Worm (Caenorhabditis elegans): ENCODE results near the gene col-12.

col-12 gene

DNA sequence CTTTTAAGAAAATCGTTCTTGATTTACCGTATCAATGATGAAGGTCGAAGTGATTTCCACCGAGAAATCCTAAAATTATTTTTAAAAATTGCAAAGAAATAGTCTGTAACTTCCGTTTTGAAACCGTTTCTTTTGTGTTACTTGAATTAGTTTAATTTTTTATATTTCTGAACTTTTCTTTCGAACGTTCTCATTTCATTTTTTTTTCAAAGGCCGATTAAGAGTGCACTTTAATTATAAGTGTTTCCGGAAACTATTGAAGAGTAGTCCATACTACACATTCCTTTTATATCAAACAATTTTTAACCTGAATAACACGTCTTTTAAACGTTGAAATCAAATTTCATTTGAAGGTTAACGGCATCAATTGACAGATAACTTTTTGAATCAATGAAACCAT is 42.7 kb upstream of the col-12 start:
- no peak for TF ChIP-seq scrt-1 (GFP tag; IDR thresholded peaks at IDR 0.05)
- TF ChIP-seq flt-1 (GFP tag; IDR thresholded peaks at IDR 0.05): no peak

ce11 chrV:10467104-10467503 is 42.1 kb upstream of the col-12 start:
- TF ChIP-seq flt-1 (GFP tag; IDR thresholded peaks at IDR 0.05) (no peak), ets-7 (tag; optimal IDR thresholded peaks at IDR 0.05) (no peak), aly-1 (tag; optimal IDR thresholded peaks at IDR 0.05) (no peak), ceh-13 (GFP tag; optimal IDR thresholded peaks at IDR 0.05) (no peak)

ce11 chrV:10466607-10467092 is 41.7 kb upstream of the col-12 start:
- TF ChIP-seq B0310.2 (tag; optimal IDR thresholded peaks at IDR 0.05) (no peak), ceh-36 (tag; optimal IDR thresholded peaks at IDR 0.05) (no peak), F13C5.2 (tag; optimal IDR thresholded peaks at IDR 0.05) (peak; percentile 14), aly-1 (tag; optimal IDR thresholded peaks at IDR 0.05) (no peak), hmg-4 (GFP tag; optimal IDR thresholded peaks at IDR 0.05) (peak; percentile 55)

DNA sequence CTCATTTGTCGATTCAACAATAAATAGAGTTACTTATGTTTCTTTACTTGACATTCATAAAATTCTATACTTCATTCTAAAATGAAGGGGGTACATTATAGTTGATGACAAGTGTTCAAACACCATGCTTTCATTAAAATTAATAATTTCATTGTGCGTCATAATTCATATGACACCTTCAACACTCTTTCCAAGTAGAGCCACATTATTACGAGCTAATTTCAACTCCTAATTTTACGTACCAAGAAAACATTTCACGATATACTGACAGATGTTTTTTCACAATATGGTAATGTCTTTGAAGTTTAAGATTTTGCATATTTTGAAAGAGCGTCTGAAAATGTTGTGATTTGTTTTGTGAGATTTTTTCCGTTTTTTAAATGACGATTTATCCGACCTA is 40.5 kb upstream of the col-12 start:
- no peak for TF ChIP-seq scrt-1 (GFP tag; IDR thresholded peaks at IDR 0.05)
- TF ChIP-seq tbx-11 (GFP tag; IDR thresholded peaks at IDR 0.05): no peak

DNA sequence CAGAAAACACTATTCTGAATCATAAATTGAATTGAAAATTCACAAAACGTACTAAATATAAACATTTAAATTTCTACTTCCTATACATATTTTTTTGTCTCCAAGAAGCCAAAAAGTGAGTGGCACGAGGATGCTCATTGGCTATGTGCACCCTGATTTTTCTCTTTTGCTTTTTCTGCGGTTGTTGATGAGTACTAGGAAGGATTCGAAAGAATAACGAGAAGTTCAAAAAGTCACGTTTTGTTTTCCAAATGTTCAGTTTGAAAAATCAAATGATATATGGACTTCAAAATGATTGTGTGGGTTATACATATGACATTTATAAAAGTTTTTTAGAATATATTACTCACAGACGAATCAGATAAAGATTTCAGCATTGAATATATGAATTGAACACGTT is 39.7 kb upstream of the col-12 start:
- TF ChIP-seq tra-4 (tag; optimal IDR thresholded peaks at IDR 0.05) (no peak), F13C5.2 (tag; optimal IDR thresholded peaks at IDR 0.05) (no peak), ceh-36 (tag; optimal IDR thresholded peaks at IDR 0.05) (no peak), ama-1 (optimal IDR thresholded peaks at IDR 0.05) (no peak), ceh-13 (GFP tag; optimal IDR thresholded peaks at IDR 0.05) (no peak), pes-1 (GFP tag; IDR thresholded peaks at IDR 0.05) (no peak)

ce11 chrV:10464160-10464559 is 39.2 kb upstream of the col-12 start:
- no peak for TF ChIP-seq scrt-1 (GFP tag; IDR thresholded peaks at IDR 0.05)
- no peak for TF ChIP-seq hmbx-1 (tag; optimal IDR thresholded peaks at IDR 0.05)
- no peak for TF ChIP-seq hmg-4 (GFP tag; optimal IDR thresholded peaks at IDR 0.05)
- no peak for TF ChIP-seq sea-1 (GFP tag; conservative IDR thresholded peaks at IDR 0.05)

- no peak for TF ChIP-seq hmg-4 (GFP tag; optimal IDR thresholded peaks at IDR 0.05)
- no peak for TF ChIP-seq pes-1 (GFP tag; IDR thresholded peaks at IDR 0.05)
These were observed 38.3 kb upstream of the col-12 start, which contains the start of gene F22E12.3 for ce11 chrV:10463276-10463675. Gene F22E12.3, minus strand, starts transcription at chrV:10463376.

DNA sequence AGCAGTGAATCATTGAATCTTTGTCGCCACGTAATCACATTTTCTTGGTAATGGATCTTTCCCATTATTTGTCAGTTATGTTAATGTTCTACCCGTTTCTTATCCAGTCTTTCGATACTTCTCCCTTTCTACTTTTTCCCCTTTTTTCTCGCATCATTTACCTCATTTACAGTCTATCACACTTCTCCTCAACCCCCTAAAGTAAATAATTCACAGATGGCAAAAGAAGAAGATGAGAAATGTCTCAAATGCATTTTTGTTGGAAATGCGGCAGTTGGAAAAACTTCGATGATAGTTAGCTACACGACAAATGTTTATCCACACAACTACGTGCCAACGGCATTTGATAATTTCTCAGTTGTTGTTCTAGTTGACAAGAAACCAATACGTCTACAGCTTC is 37.1 kb upstream of the col-12 start, which contains the start of gene chw-1:
chw-1 (plus strand) TSS at position 217 of the 400 bp plus-strand sequence.
- TF ChIP-seq aly-1 (tag; optimal IDR thresholded peaks at IDR 0.05) (no peak), tbx-11 (GFP tag; IDR thresholded peaks at IDR 0.05) (no peak), flt-1 (GFP tag; IDR thresholded peaks at IDR 0.05) (no peak), ceh-36 (tag; optimal IDR thresholded peaks at IDR 0.05) (no peak), hnd-1 (tag; optimal IDR thresholded peaks at IDR 0.05) (no peak), scrt-1 (GFP tag; IDR thresholded peaks at IDR 0.05) (no peak), ets-7 (tag; optimal IDR thresholded peaks at IDR 0.05) (no peak), ama-1 (optimal IDR thresholded peaks at IDR 0.05) (no peak), B0310.2 (tag; optimal IDR thresholded peaks at IDR 0.05) (no peak), ceh-13 (GFP tag; optimal IDR thresholded peaks at IDR 0.05) (no peak), hmg-4 (GFP tag; optimal IDR thresholded peaks at IDR 0.05) (no peak), hmbx-1 (tag; optimal IDR thresholded peaks at IDR 0.05) (no peak), F13C5.2 (tag; optimal IDR thresholded peaks at IDR 0.05) (no peak), sea-1 (GFP tag; conservative IDR thresholded peaks at IDR 0.05) (no peak), pes-1 (GFP tag; IDR thresholded peaks at IDR 0.05) (no peak), tbx-37 (GFP tag; conservative IDR thresholded peaks at IDR 0.05) (no peak), tra-4 (tag; optimal IDR thresholded peaks at IDR 0.05) (no peak)

DNA sequence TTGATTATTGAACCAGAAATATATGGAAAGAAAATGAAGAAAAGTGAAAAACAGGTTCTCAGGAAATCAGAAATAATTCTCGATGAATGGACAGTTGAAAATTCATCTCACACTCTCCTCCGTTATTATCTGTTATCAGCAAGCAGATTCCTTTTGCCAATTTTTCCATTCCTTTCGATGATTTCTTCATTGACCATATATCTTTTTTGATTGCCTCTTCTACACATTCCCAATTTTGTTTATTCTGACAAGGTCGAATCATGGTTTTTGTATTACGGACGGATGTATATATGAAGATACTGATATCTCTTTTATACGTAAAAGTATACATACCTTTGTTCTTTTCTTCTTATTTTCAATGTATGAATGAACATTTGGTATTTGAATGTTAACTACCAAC is 35.7 kb upstream of the col-12 start:
- TF ChIP-seq hmbx-1 (tag; optimal IDR thresholded peaks at IDR 0.05) (no peak), F13C5.2 (tag; optimal IDR thresholded peaks at IDR 0.05) (no peak), aly-1 (tag; optimal IDR thresholded peaks at IDR 0.05) (no peak), ceh-13 (GFP tag; optimal IDR thresholded peaks at IDR 0.05) (no peak), B0310.2 (tag; optimal IDR thresholded peaks at IDR 0.05) (no peak), tbx-11 (GFP tag; IDR thresholded peaks at IDR 0.05) (no peak), hnd-1 (tag; optimal IDR thresholded peaks at IDR 0.05) (no peak), pes-1 (GFP tag; IDR thresholded peaks at IDR 0.05) (no peak), ets-7 (tag; optimal IDR thresholded peaks at IDR 0.05) (no peak), hmg-4 (GFP tag; optimal IDR thresholded peaks at IDR 0.05) (no peak), ceh-36 (tag; optimal IDR thresholded peaks at IDR 0.05) (no peak), tbx-37 (GFP tag; conservative IDR thresholded peaks at IDR 0.05) (no peak)

DNA sequence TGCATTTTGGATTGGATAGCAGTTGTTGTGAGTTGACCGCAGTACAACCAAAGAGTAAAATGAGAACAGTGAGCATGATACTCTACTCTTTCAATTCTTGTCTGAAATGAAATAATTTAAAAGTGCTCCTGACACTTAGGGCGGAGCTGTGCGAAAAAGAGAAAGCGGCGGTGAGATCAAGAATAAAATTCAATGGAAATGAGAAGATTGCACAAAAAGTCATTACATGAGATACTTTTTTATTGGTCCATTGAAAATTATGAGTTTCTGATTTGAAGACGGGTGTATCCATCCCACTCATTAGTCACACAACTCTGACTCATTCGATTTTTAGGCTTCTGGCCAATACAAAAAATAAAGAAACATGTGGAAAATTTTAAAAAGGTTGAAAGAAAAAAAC is 32.2 kb upstream of the col-12 start, which contains the start of gene F22E12.1:
F22E12.1 (minus strand) TSS at position 101 of the 400 bp plus-strand sequence.
- TF ChIP-seq flt-1 (GFP tag; IDR thresholded peaks at IDR 0.05) (no peak), F13C5.2 (tag; optimal IDR thresholded peaks at IDR 0.05) (no peak), ceh-36 (tag; optimal IDR thresholded peaks at IDR 0.05) (no peak), aly-1 (tag; optimal IDR thresholded peaks at IDR 0.05) (no peak), B0310.2 (tag; optimal IDR thresholded peaks at IDR 0.05) (no peak), hnd-1 (tag; optimal IDR thresholded peaks at IDR 0.05) (no peak)

Measured in whole organism, early embryonic.